Worm (Caenorhabditis elegans) whole organism, L4 larva: Measurements from ENCODE around the gene F31E8.5.

Experiments used
- F26F4.8 ChIP-seq: fragments of 200-800 bp; sonication (Bioruptor generic); conservative IDR thresholded peaks from 2 replicates; pipeline ENCODE4 v1.3.6; 2022; ENCODE audit warnings: missing genetic modification characterization, missing compliant biosample characterization
- F44E2.7 ChIP-seq: fragments of 200-800 bp; sonication (Bioruptor generic); IDR thresholded peaks from 2 replicates; pipeline ENCODE4 v2.1.2; 2022; ENCODE audit warnings: missing genetic modification characterization, missing compliant biosample characterization
- Y5F2A.4 ChIP-seq: fragments of 200-800 bp; sonication (Bioruptor generic); optimal IDR thresholded peaks from 2 replicates; lab custom pipeline; 2018; ENCODE audit warnings: mild to moderate bottlenecking, missing genetic modification characterization, missing compliant biosample characterization
- ZK337.2 ChIP-seq: fragments of 200-800 bp; sonication (Bioruptor generic); IDR thresholded peaks from 2 replicates; pipeline ENCODE4 v1.3.6; 2022; ENCODE audit warnings: missing genetic modification reagents, missing genetic modification characterization, missing compliant biosample characterization
- ZK546.5 ChIP-seq, 2 experiments: sonication (generic microtip); optimal IDR thresholded peaks; 2 replicates each; lab custom pipeline; 2017; ENCODE audit warnings: missing biosample characterization in 2 of 2, missing genetic modification characterization in 2 of 2
- aha-1 ChIP-seq: fragments of 150-350 bp; peaks from one replicate; lab custom pipeline; 2014; ENCODE audit warnings: missing biosample characterization, missing genetic modification characterization
- aly-2 ChIP-seq: sonication (generic microtip); optimal IDR thresholded peaks from 2 replicates; lab custom pipeline; 2018; ENCODE audit warnings: missing biosample characterization, missing genetic modification characterization
- ceh-20 ChIP-seq: fragments of 200-800 bp; sonication (Bioruptor generic); IDR thresholded peaks from 2 replicates; pipeline ENCODE4 v1.3.6; 2022; ENCODE audit warnings: missing genetic modification reagents, missing genetic modification characterization, missing compliant biosample characterization
- ceh-28 ChIP-seq: fragments of 150-350 bp; optimal IDR thresholded peaks from 2 replicates; lab custom pipeline; 2014; ENCODE audit warnings: missing biosample characterization, missing genetic modification reagents, missing genetic modification characterization
- ces-1 ChIP-seq: fragments of 150-350 bp; sonication (generic microtip); optimal IDR thresholded peaks from 4 replicates; lab custom pipeline; 2014; ENCODE audit warnings: missing biosample characterization, missing genetic modification reagents, missing genetic modification characterization
- ctbp-1 ChIP-seq: fragments of 200-800 bp; sonication (Bioruptor generic); IDR thresholded peaks from 2 replicates; pipeline ENCODE4 v1.3.6; 2022; ENCODE audit warnings: missing genetic modification reagents, missing genetic modification characterization, missing compliant biosample characterization
- daf-16 ChIP-seq, 3 experiments: sonication (generic microtip); optimal IDR thresholded peaks; 2 replicates each; lab custom pipeline; 2016 to 2017; ENCODE audit warnings: missing genetic modification characterization in 3 of 3, missing genetic modification reagents in 3 of 3, mild to moderate bottlenecking in 2 of 3, missing compliant biosample characterization in 2 of 3, missing biosample characterization in 1 of 3, moderate library complexity in 1 of 3
- dmd-9 ChIP-seq: fragments of 200-800 bp; sonication (Bioruptor generic); IDR thresholded peaks from 2 replicates; pipeline ENCODE4 v1.3.6; 2022; ENCODE audit warnings: missing genetic modification reagents, missing genetic modification characterization, missing compliant biosample characterization
- dve-1 ChIP-seq: sonication (generic microtip); optimal IDR thresholded peaks from 2 replicates; lab custom pipeline; 2017; ENCODE audit warnings: antibody characterized with exemption, mild to moderate bottlenecking, missing genetic modification characterization, missing compliant biosample characterization; ENCODE audit not compliant: insufficient read depth
- egl-27 ChIP-seq: sonication (generic microtip); optimal IDR thresholded peaks from 3 replicates; lab custom pipeline; 2017; ENCODE audit warnings: missing biosample characterization, missing genetic modification reagents, missing genetic modification characterization
- hlh-11 ChIP-seq: fragments of 200-800 bp; sonication (Bioruptor generic); optimal IDR thresholded peaks from 2 replicates; lab custom pipeline; 2018; ENCODE audit warnings: mild to moderate bottlenecking, missing genetic modification characterization, missing compliant biosample characterization
- hlh-30 ChIP-seq: sonication (generic microtip); optimal IDR thresholded peaks from 2 replicates; lab custom pipeline; 2017; ENCODE audit warnings: antibody characterized with exemption, mild to moderate bottlenecking, missing genetic modification characterization, missing compliant biosample characterization; ENCODE audit not compliant: insufficient read depth
- lim-7 ChIP-seq: fragments of 200-800 bp; sonication (Bioruptor generic); IDR thresholded peaks from 2 replicates; pipeline ENCODE4 v1.3.6; 2022; ENCODE audit warnings: missing genetic modification characterization, missing compliant biosample characterization
- lin-15B ChIP-seq: fragments of 150-350 bp; sonication (generic microtip); optimal IDR thresholded peaks from 3 replicates; lab custom pipeline; 2014; ENCODE audit warnings: missing biosample characterization, missing genetic modification characterization
- mdl-1 ChIP-seq, 2 experiments: fragments of 150-350 bp in 1 of 2; sonication (generic microtip) in 1 of 2; optimal IDR thresholded peaks; 2 replicates each; lab custom pipeline; 2014 to 2017; ENCODE audit warnings: missing biosample characterization in 2 of 2, missing genetic modification characterization in 2 of 2
- mdt-29 ChIP-seq: fragments of 200-800 bp; sonication (Bioruptor generic); IDR thresholded peaks from 2 replicates; pipeline ENCODE4 v1.3.6; 2022; ENCODE audit warnings: missing genetic modification reagents, missing genetic modification characterization, missing compliant biosample characterization
- mep-1 ChIP-seq: fragments of 150-350 bp; sonication (generic microtip); optimal IDR thresholded peaks from 3 replicates; lab custom pipeline; 2014; ENCODE audit warnings: missing biosample characterization, missing genetic modification characterization
- mes-2 ChIP-seq: sonication (generic microtip); optimal IDR thresholded peaks from 2 replicates; lab custom pipeline; 2016; ENCODE audit warnings: missing genotype, mild to moderate bottlenecking, missing genetic modification characterization, missing compliant biosample characterization; ENCODE audit not compliant: poor library complexity, severe bottlenecking
- mxl-3 ChIP-seq: fragments of 200-800 bp; sonication (Bioruptor generic); optimal IDR thresholded peaks from 2 replicates; lab custom pipeline; 2018; ENCODE audit warnings: mild to moderate bottlenecking, missing genetic modification characterization, missing compliant biosample characterization
- nhr-10 ChIP-seq: fragments of 150-350 bp; optimal IDR thresholded peaks from 2 replicates; lab custom pipeline; 2014; ENCODE audit warnings: missing biosample characterization, missing genetic modification characterization
- nhr-28 ChIP-seq: fragments of 150-350 bp; optimal IDR thresholded peaks from 2 replicates; lab custom pipeline; 2014; ENCODE audit warnings: missing biosample characterization, missing genetic modification characterization
- pha-4 ChIP-seq, 2 experiments: fragments of 150-350 bp in 1 of 2; fragments of 200-800 bp in 1 of 2; sonication (Bioruptor generic) in 1 of 2; IDR thresholded peaks in 1 of 2; optimal IDR thresholded peaks in 1 of 2; 2 replicates each; pipeline versions ENCODE4 v1.3.6 to Lab custom; 2014 to 2022; ENCODE audit warnings: missing genetic modification characterization in 2 of 2, missing genetic modification reagents in 2 of 2, missing biosample characterization in 1 of 2, missing compliant biosample characterization in 1 of 2
- rbr-2 ChIP-seq: sonication (generic microtip); optimal IDR thresholded peaks from 2 replicates; lab custom pipeline; 2016; ENCODE audit warnings: missing genotype, missing genetic modification characterization, missing compliant biosample characterization
- sdz-12 ChIP-seq: fragments of 200-800 bp; sonication (Bioruptor generic); optimal IDR thresholded peaks from 2 replicates; lab custom pipeline; 2018; ENCODE audit warnings: mild to moderate bottlenecking, missing genetic modification characterization, missing compliant biosample characterization
- spr-3 ChIP-seq: fragments of 200-800 bp; sonication (Bioruptor generic); optimal IDR thresholded peaks from 2 replicates; lab custom pipeline; 2018; ENCODE audit warnings: mild to moderate bottlenecking, missing genetic modification characterization, missing compliant biosample characterization
- unc-62 ChIP-seq, 3 experiments: fragments of 150-350 bp in 1 of 3; sonication (generic microtip); optimal IDR thresholded peaks in 2 of 3; peaks in 1 of 3; 1 replicate in 1 of 3; 2 replicates in 2 of 3; lab custom pipeline; 2014 to 2017; ENCODE audit warnings: missing biosample characterization in 3 of 3, missing genetic modification characterization in 3 of 3, missing genetic modification reagents in 3 of 3, missing genotype in 1 of 3
- zfp-2 ChIP-seq: sonication (generic microtip); optimal IDR thresholded peaks from 2 replicates; lab custom pipeline; 2016; ENCODE audit warnings: mild to moderate bottlenecking, missing genetic modification characterization, missing compliant biosample characterization
- zfp-3 ChIP-seq: fragments of 200-800 bp; sonication (Bioruptor generic); conservative IDR thresholded peaks from 2 replicates; pipeline ENCODE4 v1.3.6; 2022; ENCODE audit warnings: missing genetic modification reagents, missing genetic modification characterization, missing compliant biosample characterization

Gene F31E8.5

ce11 chrII:6832207-6832606, 25.1 kb upstream of the F31E8.5 start:
- TF ChIP-seq ces-1 (peak; percentile 51), nhr-10 (tag; lab: Kevin White, UChicago) (no peak), aly-2 (tag; lab: Kevin White, UChicago) (no peak), ceh-20 (GFP tag; lab: Robert Waterston, UW) (no peak)
- TF ChIP-seq, all 104 proteins: peak for 1

ce11 chrII:6831531-6832201, 24.6 kb upstream of the F31E8.5 start:
- no peak for TF ChIP-seq ctbp-1
- peak in 1 of 2 experiments; percentile 16 for TF ChIP-seq unc-62 (GFP tag; optimal IDR thresholded peaks at IDR 0.05 in 1 of 2; lab: Kevin White, UChicago)
- TF ChIP-seq unc-62 (tag; optimal IDR thresholded peaks at IDR 0.05; lab: Kevin White, UChicago), result no peak
- TF ChIP-seq mes-2 (tag; lab: Kevin White, UChicago), result peak; percentile 9
- TF ChIP-seq ceh-28 (tag; lab: Kevin White, UChicago), result no peak
- no peak for TF ChIP-seq pha-4 (GFP tag; IDR thresholded peaks at IDR 0.05; lab: Robert Waterston, UW)
- TF ChIP-seq pha-4 (tag; optimal IDR thresholded peaks at IDR 0.05; lab: Kevin White, UChicago), result peak; percentile 10
- peak; percentile 93 for TF ChIP-seq aha-1 (tag; lab: Kevin White, UChicago)
- TF ChIP-seq ZK337.2 (GFP tag; lab: Robert Waterston, UW), result no peak
- TF ChIP-seq nhr-28 (tag; lab: Kevin White, UChicago), result peak; percentile 19
- TF ChIP-seq daf-16 (GFP tag; optimal IDR thresholded peaks at IDR 0.05; lab: Kevin White, UChicago), result no peak
- TF ChIP-seq daf-16 (tag; optimal IDR thresholded peaks at IDR 0.05; lab: Kevin White, UChicago), result peak; percentile 29
- TF ChIP-seq rbr-2 (tag; lab: Kevin White, UChicago), result no peak

- TF ChIP-seq zfp-2 (no peak), nhr-10 (tag; lab: Kevin White, UChicago) (no peak), dmd-9 (GFP tag; lab: Robert Waterston, UW) (no peak), mes-2 (tag; lab: Kevin White, UChicago) (peak; percentile 20), sdz-12 (no peak), F26F4.8 (GFP tag; lab: Robert Waterston, UW) (no peak), aha-1 (tag; lab: Kevin White, UChicago) (peak; percentile 8), ZK546.5 (tag; optimal IDR thresholded peaks at IDR 0.05; lab: Kevin White, UChicago) (no peak), mdt-29 (GFP tag; lab: Robert Waterston, UW) (no peak), Y5F2A.4 (GFP tag; lab: Kevin White, UChicago) (no peak), lin-15B (tag; lab: Kevin White, UChicago) (no peak), ceh-20 (GFP tag; lab: Robert Waterston, UW) (no peak)
These were observed 23.9 kb upstream of the F31E8.5 start for ce11 chrII:6830923-6831322.

- TF ChIP-seq spr-3 (GFP tag; lab: Kevin White, UChicago) (no peak), dve-1 (peak; percentile 22), F44E2.7 (GFP tag; lab: Robert Waterston, UW) (no peak), mdl-1 (tag; optimal IDR thresholded peaks at IDR 0.05; lab: Kevin White, UChicago) (peak in 1 of 2 experiments; percentile 32), egl-27 (tag; lab: Kevin White, UChicago) (no peak), aha-1 (tag; lab: Kevin White, UChicago) (peak; percentile 92), mxl-3 (GFP tag; lab: Kevin White, UChicago) (peak; percentile 49), ZK337.2 (GFP tag; lab: Robert Waterston, UW) (no peak), unc-62 (GFP tag; optimal IDR thresholded peaks at IDR 0.05 in 1 of 2; lab: Kevin White, UChicago) (peak in 1 of 2 experiments; percentile 99), unc-62 (tag; optimal IDR thresholded peaks at IDR 0.05; lab: Kevin White, UChicago) (no peak), lim-7 (GFP tag; lab: Robert Waterston, UW) (no peak), hlh-11 (tag; lab: Kevin White, UChicago) (peak; percentile 51), zfp-3 (GFP tag; lab: Robert Waterston, UW) (no peak), hlh-30 (tag; lab: Kevin White, UChicago) (peak; percentile 83), nhr-28 (tag; lab: Kevin White, UChicago) (peak; percentile 38), mep-1 (peak; percentile 6)
These were observed 22.9 kb upstream of the F31E8.5 start for ce11 chrII:6830012-6830411.
